Worm (Caenorhabditis elegans) whole organism, mixed stage, embryonic: ENCODE measurements around the gene fbxb-57.

Experiments used
- ham-2 ChIP-seq: fragments of 200-800 bp; sonication (Bioruptor generic); optimal IDR thresholded peaks from 2 replicates; lab custom pipeline; 2018; ENCODE audit warnings: mild to moderate bottlenecking, missing genetic modification characterization, missing compliant biosample characterization
- hlh-1 ChIP-seq: fragments of 150-350 bp; optimal IDR thresholded peaks from 2 replicates; lab custom pipeline; 2014; ENCODE audit warnings: missing biosample characterization, missing genetic modification reagents, missing genetic modification characterization
- lsy-2 ChIP-seq: fragments of 150-350 bp; optimal IDR thresholded peaks from 2 replicates; lab custom pipeline; 2014; ENCODE audit warnings: missing biosample characterization, missing genetic modification characterization
- nhr-12 ChIP-seq: fragments of 150-350 bp; optimal IDR thresholded peaks from 2 replicates; lab custom pipeline; 2014; ENCODE audit warnings: missing biosample characterization, missing genetic modification characterization
- nhr-237 ChIP-seq: fragments of 150-350 bp; optimal IDR thresholded peaks from 2 replicates; lab custom pipeline; 2014; ENCODE audit warnings: missing biosample characterization, missing genetic modification characterization
- nhr-28 ChIP-seq: fragments of 150-350 bp; optimal IDR thresholded peaks from 2 replicates; lab custom pipeline; 2014; ENCODE audit warnings: missing biosample characterization, missing genetic modification characterization
- pha-4 ChIP-seq: fragments of 150-350 bp; optimal IDR thresholded peaks from 2 replicates; lab custom pipeline; 2018; ENCODE audit warnings: missing biosample characterization, missing genetic modification reagents, missing genetic modification characterization
- sem-2 ChIP-seq: fragments of 200-800 bp; sonication (Bioruptor generic); optimal IDR thresholded peaks from 2 replicates; lab custom pipeline; 2018; ENCODE audit warnings: mild to moderate bottlenecking, missing genetic modification characterization, missing compliant biosample characterization
- snpc-4 ChIP-seq: fragments of 150-350 bp; optimal IDR thresholded peaks from 2 replicates; lab custom pipeline; 2014; ENCODE audit warnings: missing biosample characterization, missing genetic modification characterization
- tbx-8 ChIP-seq: fragments of 200-800 bp; sonication (Bioruptor generic); optimal IDR thresholded peaks from 2 replicates; lab custom pipeline; 2018; ENCODE audit warnings: mild to moderate bottlenecking, missing genetic modification characterization, moderate library complexity, missing compliant biosample characterization
- unc-62 ChIP-seq: fragments of 150-350 bp; optimal IDR thresholded peaks from 2 replicates; lab custom pipeline; 2014; ENCODE audit warnings: missing biosample characterization, missing genetic modification reagents, missing genetic modification characterization
- ztf-11 ChIP-seq: fragments of 150-350 bp; optimal IDR thresholded peaks from 2 replicates; lab custom pipeline; 2014; ENCODE audit warnings: missing biosample characterization, missing genetic modification characterization

DNA sequence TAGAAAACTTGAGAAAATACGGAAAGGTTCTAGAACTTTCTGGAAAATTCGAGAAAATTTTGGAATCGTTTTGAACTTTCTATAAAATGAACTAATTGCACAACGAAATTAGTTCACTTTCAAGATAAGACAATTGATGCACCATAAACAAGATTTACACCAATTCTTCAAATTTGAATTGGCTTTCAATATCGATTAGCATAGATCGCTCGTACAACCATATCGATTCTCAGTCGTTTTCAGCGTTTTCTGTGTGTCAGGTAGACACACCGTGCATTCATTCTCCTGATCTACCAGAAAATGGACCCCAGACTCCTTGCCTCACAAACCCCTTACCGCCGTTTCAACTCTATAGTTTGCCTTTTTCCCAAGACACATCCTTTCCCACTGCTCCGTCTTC lies 6.2 kb upstream of the fbxb-57 start, which contains the start of gene fbxb-117:
- TF ChIP-seq unc-62 (no peak), ztf-11 (no peak), sem-2 (GFP tag; lab: Kevin White, UChicago) (no peak), hlh-1 (no peak), tbx-8 (GFP tag; lab: Kevin White, UChicago) (no peak), ham-2 (GFP tag; lab: Kevin White, UChicago) (no peak), lsy-2 (no peak), snpc-4 (no peak), pha-4 (tag; lab: Kevin White, UChicago) (no peak), nhr-12 (tag; lab: Kevin White, UChicago) (no peak), nhr-237 (tag; lab: Kevin White, UChicago) (no peak), nhr-28 (no peak)
